Worm (Caenorhabditis elegans) whole organism, midembryonic: ENCODE data around the gene cdc-48.2.

Experiments used
- T22C8.4 ChIP-seq: fragments of 200-800 bp; sonication (Bioruptor generic); IDR thresholded peaks from 2 replicates; pipeline ENCODE4 v1.3.6; 2022; ENCODE audit warnings: missing genetic modification characterization, missing compliant biosample characterization
- cog-1 ChIP-seq: sonication (generic microtip); optimal IDR thresholded peaks from 2 replicates; lab custom pipeline; 2016; ENCODE audit warnings: missing genetic modification characterization, missing compliant biosample characterization
- flt-1 ChIP-seq: fragments of 200-800 bp; sonication (Bioruptor generic); IDR thresholded peaks from 2 replicates; pipeline ENCODE4 v1.3.6; 2022; ENCODE audit warnings: missing genetic modification characterization, missing compliant biosample characterization
- klf-2 ChIP-seq: fragments of 200-800 bp; sonication (Bioruptor generic); conservative IDR thresholded peaks from 2 replicates; pipeline ENCODE4 v1.3.6; 2022; ENCODE audit warnings: missing genetic modification reagents, missing genetic modification characterization, missing compliant biosample characterization
- med-1 ChIP-seq: sonication (generic microtip); optimal IDR thresholded peaks from 2 replicates; lab custom pipeline; 2017; ENCODE audit warnings: missing genetic modification characterization, mild to moderate bottlenecking, missing compliant biosample characterization, antibody characterized with exemption, missing genetic modification reagents; ENCODE audit not compliant: insufficient read depth
- ref-1 ChIP-seq: fragments of 200-800 bp; sonication (Bioruptor generic); conservative IDR thresholded peaks from 2 replicates; pipeline ENCODE4 v1.3.6; 2022; ENCODE audit warnings: missing genetic modification reagents, missing genetic modification characterization, missing compliant biosample characterization
- tab-1 ChIP-seq: fragments of 200-800 bp; sonication (Bioruptor generic); IDR thresholded peaks from 2 replicates; pipeline ENCODE4 v1.3.6; 2022; ENCODE audit warnings: missing genetic modification characterization, missing compliant biosample characterization
- ztf-23 ChIP-seq: fragments of 200-800 bp; sonication (Bioruptor generic); IDR thresholded peaks from 2 replicates; pipeline ENCODE4 v1.3.6; 2022; ENCODE audit warnings: missing genetic modification reagents, missing genetic modification characterization, missing compliant biosample characterization
- ztf-29 ChIP-seq: fragments of 200-800 bp; sonication (Bioruptor generic); IDR thresholded peaks from 2 replicates; pipeline ENCODE4 v1.3.6; 2022; ENCODE audit warnings: missing genetic modification reagents, missing genetic modification characterization, missing compliant biosample characterization

The cdc-48.2 gene

ce11 chrII:8138015-8138546 is at the start of gene cdc-48.2:
Gene cdc-48.2, plus strand, starts transcription at chrII:8138496.
- TF ChIP-seq klf-2 (GFP tag; lab: Robert Waterston, UW) (no peak), med-1 (GFP tag; lab: Kevin White, UChicago) (no peak), tab-1 (GFP tag; lab: Robert Waterston, UW) (no peak), ztf-29 (GFP tag; lab: Robert Waterston, UW) (no peak), ztf-23 (GFP tag; lab: Robert Waterston, UW) (no peak), T22C8.4 (GFP tag; lab: Robert Waterston, UW) (no peak), ref-1 (GFP tag; lab: Robert Waterston, UW) (no peak), cog-1 (tag; lab: Kevin White, UChicago) (no peak), flt-1 (GFP tag; lab: Robert Waterston, UW) (no peak)

ce11 chrII:8091528-8091927 is 46.8 kb upstream of the cdc-48.2 start:
- TF ChIP-seq T22C8.4 (GFP tag; lab: Robert Waterston, UW), result no peak
- no peak for TF ChIP-seq cog-1 (tag; lab: Kevin White, UChicago)
- no peak for TF ChIP-seq ref-1 (GFP tag; lab: Robert Waterston, UW)
- no peak for TF ChIP-seq flt-1 (GFP tag; lab: Robert Waterston, UW)

- TF ChIP-seq ztf-23 (GFP tag; lab: Robert Waterston, UW), result no peak
- TF ChIP-seq ref-1 (GFP tag; lab: Robert Waterston, UW), result no peak
- no peak for TF ChIP-seq cog-1 (tag; lab: Kevin White, UChicago)
- no peak for TF ChIP-seq klf-2 (GFP tag; lab: Robert Waterston, UW)
- no peak for TF ChIP-seq T22C8.4 (GFP tag; lab: Robert Waterston, UW)
- TF ChIP-seq flt-1 (GFP tag; lab: Robert Waterston, UW), result no peak
- TF ChIP-seq med-1 (GFP tag; lab: Kevin White, UChicago), result no peak
- TF ChIP-seq tab-1 (GFP tag; lab: Robert Waterston, UW), result no peak
- no peak for TF ChIP-seq ztf-29 (GFP tag; lab: Robert Waterston, UW)
Observed at ce11 chrII:8092537-8092936, 45.8 kb upstream of the cdc-48.2 start, which contains the start of gene ltd-1. Gene ltd-1, minus strand, starts transcription at chrII:8092754.

- no peak for TF ChIP-seq cog-1 (tag; lab: Kevin White, UChicago)
- no peak for TF ChIP-seq ref-1 (GFP tag; lab: Robert Waterston, UW)
- TF ChIP-seq med-1 (GFP tag; lab: Kevin White, UChicago), result no peak
- TF ChIP-seq ztf-29 (GFP tag; lab: Robert Waterston, UW), result no peak
- no peak for TF ChIP-seq ztf-23 (GFP tag; lab: Robert Waterston, UW)
- no peak for TF ChIP-seq T22C8.4 (GFP tag; lab: Robert Waterston, UW)
- no peak for TF ChIP-seq klf-2 (GFP tag; lab: Robert Waterston, UW)
- no peak for TF ChIP-seq tab-1 (GFP tag; lab: Robert Waterston, UW)
- TF ChIP-seq flt-1 (GFP tag; lab: Robert Waterston, UW), result no peak
Observed at ce11 chrII:8093283-8093682, 45.0 kb upstream of the cdc-48.2 start.

- TF ChIP-seq klf-2 (GFP tag; lab: Robert Waterston, UW) (no peak), tab-1 (GFP tag; lab: Robert Waterston, UW) (no peak), flt-1 (GFP tag; lab: Robert Waterston, UW) (no peak), ztf-23 (GFP tag; lab: Robert Waterston, UW) (no peak), ref-1 (GFP tag; lab: Robert Waterston, UW) (no peak), cog-1 (tag; lab: Kevin White, UChicago) (no peak), ztf-29 (GFP tag; lab: Robert Waterston, UW) (no peak), T22C8.4 (GFP tag; lab: Robert Waterston, UW) (no peak), med-1 (GFP tag; lab: Kevin White, UChicago) (no peak)
Observed at ce11 chrII:8093914-8094313, 44.4 kb upstream of the cdc-48.2 start.

- TF ChIP-seq ztf-23 (GFP tag; lab: Robert Waterston, UW) (no peak), ztf-29 (GFP tag; lab: Robert Waterston, UW) (no peak)
Observed at ce11 chrII:8099212-8099784, 39.0 kb upstream of the cdc-48.2 start.

ce11 chrII:8102041-8102440 is 36.3 kb upstream of the cdc-48.2 start, which contains the start of gene sre-2:
Gene sre-2, minus strand, starts transcription at chrII:8102141.
- TF ChIP-seq tab-1 (GFP tag; lab: Robert Waterston, UW), result no peak
- no peak for TF ChIP-seq ref-1 (GFP tag; lab: Robert Waterston, UW)
- TF ChIP-seq med-1 (GFP tag; lab: Kevin White, UChicago), result no peak

ce11 chrII:8104998-8105397 is 33.3 kb upstream of the cdc-48.2 start, which contains the start of gene sfxn-5:
Gene sfxn-5, minus strand, starts transcription at chrII:8105052.
- TF ChIP-seq flt-1 (GFP tag; lab: Robert Waterston, UW) (no peak), T22C8.4 (GFP tag; lab: Robert Waterston, UW) (no peak), klf-2 (GFP tag; lab: Robert Waterston, UW) (no peak), ztf-29 (GFP tag; lab: Robert Waterston, UW) (no peak), tab-1 (GFP tag; lab: Robert Waterston, UW) (no peak), cog-1 (tag; lab: Kevin White, UChicago) (no peak), ztf-23 (GFP tag; lab: Robert Waterston, UW) (no peak), med-1 (GFP tag; lab: Kevin White, UChicago) (no peak), ref-1 (GFP tag; lab: Robert Waterston, UW) (no peak)

ce11 chrII:8106921-8107695 is 31.2 kb upstream of the cdc-48.2 start, which contains the start of the genes chst-1 and C41C4.9:
Gene chst-1, minus strand, starts transcription at chrII:8106971.
Gene C41C4.9, plus strand, starts transcription at chrII:8107645.
- TF ChIP-seq flt-1 (GFP tag; lab: Robert Waterston, UW) (peak; percentile 97), ztf-29 (GFP tag; lab: Robert Waterston, UW) (peak; percentile 92), ztf-23 (GFP tag; lab: Robert Waterston, UW) (peak; percentile 94), cog-1 (tag; lab: Kevin White, UChicago) (peak; percentile 82), T22C8.4 (GFP tag; lab: Robert Waterston, UW) (peak; percentile 94), ref-1 (GFP tag; lab: Robert Waterston, UW) (peak; percentile 89), tab-1 (GFP tag; lab: Robert Waterston, UW) (peak; percentile 97), med-1 (GFP tag; lab: Kevin White, UChicago) (peak; percentile 87), klf-2 (GFP tag; lab: Robert Waterston, UW) (no peak; the same call in 1 of the 2 replicates)
